Fruit fly (Drosophila melanogaster) whole organism, embryonic: Measurements from ENCODE around the gene Jupiter.

Experiments
- Antp ChIP-seq: fragments of 200-800 bp; sonication (Bioruptor generic); optimal IDR thresholded peaks from 3 replicates; lab custom pipeline; 2016; ENCODE audit warnings: missing biosample characterization, missing genetic modification characterization
- Awh ChIP-seq: fragments of 200-800 bp; sonication (Bioruptor generic); IDR thresholded peaks from 2 replicates; pipeline ENCODE4, ENCODE4 v1.3.6; 2022; ENCODE audit warnings: missing biosample characterization, missing genetic modification characterization
- B-H2 ChIP-seq: fragments of 200-800 bp; sonication (Bioruptor generic); optimal IDR thresholded peaks from 2 replicates; lab custom pipeline; 2018; ENCODE audit warnings: missing biosample characterization, mild to moderate bottlenecking, missing genetic modification characterization
- Bgb ChIP-seq: fragments of 200-800 bp; sonication (Bioruptor generic); IDR thresholded peaks from 2 replicates; pipeline ENCODE4 v1.3.6; 2022; ENCODE audit warnings: missing biosample characterization, missing genetic modification characterization; ENCODE audit not compliant: partially characterized antibody
- CG10267 ChIP-seq: fragments of 200-800 bp; sonication (Bioruptor generic); optimal IDR thresholded peaks from 2 replicates; lab custom pipeline; 2018; ENCODE audit warnings: missing biosample characterization, mild to moderate bottlenecking, missing genetic modification characterization, moderate library complexity
- CG10959 ChIP-seq: fragments of 200-800 bp; sonication (Bioruptor generic); IDR thresholded peaks from 2 replicates; pipeline ENCODE4 v1.3.6; 2022; ENCODE audit warnings: missing biosample characterization, missing genetic modification characterization
- CG12071 ChIP-seq: fragments of 200-800 bp; sonication (Bioruptor generic); optimal IDR thresholded peaks from 3 replicates; lab custom pipeline; 2018; ENCODE audit warnings: missing biosample characterization, mild to moderate bottlenecking, missing genetic modification characterization
- CG12659 ChIP-seq: fragments of 200-800 bp; sonication (Bioruptor generic); optimal IDR thresholded peaks from 3 replicates; lab custom pipeline; 2017; ENCODE audit warnings: mild to moderate bottlenecking, missing biosample characterization, missing genetic modification reagents, missing genetic modification characterization
- CG17359 ChIP-seq: fragments of 200-800 bp; sonication (Bioruptor generic); optimal IDR thresholded peaks from 3 replicates; lab custom pipeline; 2018; ENCODE audit warnings: missing biosample characterization, mild to moderate bottlenecking, missing genetic modification characterization, moderate library complexity
- CG17361 ChIP-seq: fragments of 200-800 bp; sonication (Bioruptor generic); IDR thresholded peaks from 3 replicates; pipeline ENCODE4 v1.3.6; 2022; ENCODE audit warnings: missing biosample characterization, missing genetic modification characterization
- CG4282 ChIP-seq: fragments of 200-800 bp; sonication (Bioruptor generic); optimal IDR thresholded peaks from 2 replicates; lab custom pipeline; 2016; ENCODE audit warnings: missing biosample characterization, missing genetic modification characterization
- CG6654 ChIP-seq: fragments of 200-800 bp; sonication (Bioruptor generic); optimal IDR thresholded peaks from 2 replicates; lab custom pipeline; 2017; ENCODE audit warnings: missing biosample characterization, mild to moderate bottlenecking, missing genetic modification characterization
- CG6689 ChIP-seq: fragments of 200-800 bp; sonication (Bioruptor generic); IDR thresholded peaks from 2 replicates; pipeline ENCODE4 v1.3.6; 2022; ENCODE audit warnings: missing biosample characterization, missing genetic modification characterization
- CG7271 ChIP-seq: fragments of 200-800 bp; sonication (Bioruptor generic); optimal IDR thresholded peaks from 2 replicates; lab custom pipeline; 2018; ENCODE audit warnings: missing biosample characterization, mild to moderate bottlenecking, missing genetic modification characterization, moderate library complexity
- CG7556 ChIP-seq: fragments of 200-800 bp; sonication (Bioruptor generic); optimal IDR thresholded peaks from 2 replicates; lab custom pipeline; 2017; ENCODE audit warnings: missing biosample characterization, mild to moderate bottlenecking, missing genetic modification characterization
- CG7928 ChIP-seq: fragments of 200-800 bp; sonication (Bioruptor generic); optimal IDR thresholded peaks from 2 replicates; lab custom pipeline; 2017; ENCODE audit warnings: missing biosample characterization, mild to moderate bottlenecking, missing genetic modification characterization
- CG9215 ChIP-seq: fragments of 200-800 bp; sonication (Bioruptor generic); IDR thresholded peaks from 2 replicates; pipeline ENCODE4 v1.3.6; 2022; ENCODE audit warnings: missing biosample characterization, missing genetic modification characterization
- CG9437 ChIP-seq: fragments of 200-800 bp; sonication (Bioruptor generic); optimal IDR thresholded peaks from 2 replicates; lab custom pipeline; 2018; ENCODE audit warnings: missing biosample characterization, mild to moderate bottlenecking, missing genetic modification characterization
- CG9797 ChIP-seq: fragments of 200-800 bp; sonication (Bioruptor generic); optimal IDR thresholded peaks from 3 replicates; lab custom pipeline; 2018; ENCODE audit warnings: missing biosample characterization, mild to moderate bottlenecking, missing genetic modification characterization
- Deaf1 ChIP-seq: fragments of 200-800 bp; optimal IDR thresholded peaks from 3 replicates; lab custom pipeline; 2019; ENCODE audit warnings: missing biosample characterization, mild to moderate bottlenecking, missing genetic modification characterization, moderate library complexity
- Doc3 ChIP-seq: fragments of 200-800 bp; sonication (Bioruptor generic); IDR thresholded peaks from 3 replicates; pipeline ENCODE4 v1.3.6; 2022; ENCODE audit warnings: missing biosample characterization, missing genetic modification characterization; ENCODE audit not compliant: partially characterized antibody
- Elba2 ChIP-seq: fragments of 200-800 bp; sonication (Bioruptor generic); optimal IDR thresholded peaks from 3 replicates; lab custom pipeline; 2016; ENCODE audit warnings: missing biosample characterization, missing genetic modification characterization
- Ets65A ChIP-seq: fragments of 200-800 bp; sonication (Bioruptor generic); peaks from one replicate; lab custom pipeline; 2016; ENCODE audit warnings: missing biosample characterization, missing genetic modification characterization
- Hmx ChIP-seq: fragments of 200-800 bp; sonication (Bioruptor generic); optimal IDR thresholded peaks from 2 replicates; lab custom pipeline; 2016; ENCODE audit warnings: missing biosample characterization, missing genetic modification characterization
- Hr51 ChIP-seq, 2 experiments: fragments of 200-800 bp; sonication (Bioruptor generic); optimal IDR thresholded peaks; 2 replicates in 1 of 2; 3 replicates in 1 of 2; lab custom pipeline; 2016 to 2018; ENCODE audit warnings: missing biosample characterization in 2 of 2, missing genetic modification characterization in 2 of 2, mild to moderate bottlenecking in 1 of 2, moderate library complexity in 1 of 2
- Mrtf ChIP-seq: fragments of 200-800 bp; sonication (Bioruptor generic); IDR thresholded peaks from 3 replicates; pipeline ENCODE4 v1.3.6; 2022; ENCODE audit warnings: missing biosample characterization, missing genetic modification characterization
- Nf-YB ChIP-seq: fragments of 200-800 bp; sonication (Bioruptor generic); optimal IDR thresholded peaks from 3 replicates; lab custom pipeline; 2019; ENCODE audit warnings: missing biosample characterization, mild to moderate bottlenecking, missing genetic modification characterization, moderate library complexity
- Ravus ChIP-seq: fragments of 200-800 bp; sonication (Bioruptor generic); IDR thresholded peaks from 2 replicates; pipeline ENCODE4 v1.3.6; 2022; ENCODE audit warnings: missing biosample characterization, missing genetic modification characterization
- Trl ChIP-seq, 3 experiments: fragments of >200 bp in 2 of 3; fragments of 200-800 bp in 1 of 3; sonication (Bioruptor generic) in 1 of 3; optimal IDR thresholded peaks; 2 replicates in 1 of 3; 3 replicates in 2 of 3; lab custom pipeline; 2016 to 2017; ENCODE audit warnings: missing biosample characterization in 1 of 3, missing genetic modification characterization in 1 of 3
- Vsx1 ChIP-seq: fragments of 200-800 bp; sonication (Bioruptor generic); optimal IDR thresholded peaks from 2 replicates; lab custom pipeline; 2017; ENCODE audit warnings: missing biosample characterization, mild to moderate bottlenecking, missing genetic modification characterization, missing genetic modification reagents
- YL-1 ChIP-seq: fragments of 200-800 bp; sonication (Bioruptor generic); optimal IDR thresholded peaks from 3 replicates; lab custom pipeline; 2017; ENCODE audit warnings: missing biosample characterization, mild to moderate bottlenecking, missing genetic modification characterization
- ap ChIP-seq: fragments of 200-800 bp; sonication (Bioruptor generic); IDR thresholded peaks from 2 replicates; pipeline ENCODE4 v1.3.6; 2022; ENCODE audit warnings: missing biosample characterization, missing genetic modification characterization
- ara ChIP-seq: fragments of 200-800 bp; sonication (Bioruptor generic); IDR thresholded peaks from 2 replicates; pipeline ENCODE4 v1.3.6; 2022; ENCODE audit warnings: missing biosample characterization, missing genetic modification characterization
- cas ChIP-seq: fragments of 200-800 bp; sonication (Bioruptor generic); IDR thresholded peaks from 2 replicates; pipeline ENCODE4 v1.3.6; 2022; ENCODE audit warnings: missing biosample characterization, missing genetic modification characterization
- chm ChIP-seq: fragments of 200-800 bp; sonication (Bioruptor generic); IDR thresholded peaks from 2 replicates; pipeline ENCODE4 v1.3.6; 2022; ENCODE audit warnings: missing biosample characterization, missing genetic modification characterization
- dysf ChIP-seq: fragments of 200-800 bp; sonication (Bioruptor generic); IDR thresholded peaks from 3 replicates; pipeline ENCODE4 v1.3.6; 2022; ENCODE audit warnings: missing biosample characterization, missing genetic modification characterization
- fd64A ChIP-seq: fragments of 200-800 bp; sonication (Bioruptor generic); optimal IDR thresholded peaks from 3 replicates; lab custom pipeline; 2018; ENCODE audit warnings: missing biosample characterization, mild to moderate bottlenecking, missing genetic modification characterization
- gsb-n ChIP-seq: fragments of 200-800 bp; sonication (Bioruptor generic); optimal IDR thresholded peaks from 3 replicates; lab custom pipeline; 2018; ENCODE audit warnings: missing biosample characterization, mild to moderate bottlenecking, missing genetic modification characterization
- inv ChIP-seq: fragments of 200-800 bp; sonication (Bioruptor generic); IDR thresholded peaks from 2 replicates; pipeline ENCODE4 v1.3.6; 2022; ENCODE audit warnings: missing biosample characterization, missing genetic modification characterization; ENCODE audit not compliant: partially characterized antibody
- lbe ChIP-seq: fragments of 200-800 bp; sonication (Bioruptor generic); optimal IDR thresholded peaks from 2 replicates; lab custom pipeline; 2016; ENCODE audit warnings: missing biosample characterization, mild to moderate bottlenecking, missing genetic modification characterization
- lilli ChIP-seq: fragments of 200-800 bp; sonication (Bioruptor generic); optimal IDR thresholded peaks from 3 replicates; lab custom pipeline; 2016; ENCODE audit warnings: missing biosample characterization, missing genetic modification characterization
- mam ChIP-seq: fragments of 200-800 bp; sonication (Bioruptor generic); optimal IDR thresholded peaks from 3 replicates; lab custom pipeline; 2016; ENCODE audit warnings: missing biosample characterization, missing genetic modification characterization
- nerfin-1 ChIP-seq: fragments of 200-800 bp; sonication (Bioruptor generic); optimal IDR thresholded peaks from 3 replicates; lab custom pipeline; 2019; ENCODE audit warnings: missing biosample characterization, mild to moderate bottlenecking, missing genetic modification characterization, moderate library complexity
- pho ChIP-seq: fragments of 200-800 bp; sonication (Bioruptor generic); optimal IDR thresholded peaks from 2 replicates; lab custom pipeline; 2016; ENCODE audit warnings: missing biosample characterization, missing genetic modification characterization
- pros ChIP-seq: fragments of 200-800 bp; sonication (Bioruptor generic); optimal IDR thresholded peaks from 3 replicates; lab custom pipeline; 2019; ENCODE audit warnings: missing biosample characterization, mild to moderate bottlenecking, missing genetic modification characterization, moderate library complexity
- ranshi ChIP-seq: fragments of 200-800 bp; sonication (Bioruptor generic); IDR thresholded peaks from 2 replicates; pipeline ENCODE4 v1.3.6; 2022; ENCODE audit warnings: missing biosample characterization, missing genetic modification characterization
- row ChIP-seq: fragments of 200-800 bp; sonication (Bioruptor generic); IDR thresholded peaks from 3 replicates; pipeline ENCODE4 v1.3.6; 2022; ENCODE audit warnings: missing biosample characterization, missing genetic modification characterization
- sens-2 ChIP-seq: fragments of 200-800 bp; sonication (Bioruptor generic); IDR thresholded peaks from 2 replicates; pipeline ENCODE4 v1.3.6; 2022; ENCODE audit warnings: missing biosample characterization, missing genetic modification characterization
- wek ChIP-seq: fragments of 200-800 bp; sonication (Bioruptor generic); optimal IDR thresholded peaks from 3 replicates; lab custom pipeline; 2018; ENCODE audit warnings: missing biosample characterization, mild to moderate bottlenecking, missing genetic modification characterization, moderate library complexity
- z ChIP-seq: fragments of 200-800 bp; sonication (Bioruptor generic); IDR thresholded peaks from 3 replicates; pipeline ENCODE4 v1.3.6; 2022; ENCODE audit warnings: missing biosample characterization, missing genetic modification characterization

Gene Jupiter

DNA sequence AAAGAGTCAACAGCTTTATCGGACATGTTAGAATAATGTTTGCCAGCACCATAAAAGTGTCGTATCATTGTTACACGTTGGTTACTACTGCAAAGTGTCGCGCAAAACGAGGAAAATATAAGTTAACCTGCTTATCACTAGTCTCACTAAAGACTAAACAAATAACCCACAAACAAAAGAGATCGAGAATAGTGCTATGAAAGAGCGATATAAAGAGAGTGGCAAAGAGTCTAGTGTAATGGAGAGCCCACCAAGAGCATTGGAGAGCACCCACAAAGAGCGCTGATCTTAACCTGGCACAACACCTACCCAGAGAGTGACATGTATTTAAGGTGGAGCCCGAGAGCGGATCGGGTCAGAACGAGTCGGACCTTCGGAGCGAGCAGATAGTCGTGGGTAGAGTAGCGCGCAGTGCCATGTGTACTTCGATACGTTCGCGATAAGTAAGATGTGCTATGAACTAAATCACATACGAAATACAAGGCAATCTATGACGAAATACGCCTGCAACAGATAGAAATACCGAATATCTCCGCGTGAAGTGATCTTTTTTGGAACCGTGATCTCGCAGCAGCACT, 50.7 kb downstream of the Jupiter start, which contains the start of gene Mrp4 (continued):
- TF ChIP-seq chm (GFP tag; lab: Robert Waterston, UW) (peak; percentile 88), CG12659 (GFP tag; lab: Kevin White, UChicago) (no peak), Ets65A (no peak), Hr51 (GFP tag; optimal IDR thresholded peaks at IDR 0.05; lab: Kevin White, UChicago) (peak; percentile 24 to 33), inv (GFP tag; lab: Robert Waterston, UW) (no peak), lilli (GFP tag; lab: Kevin White, UChicago) (peak; percentile 39), CG7271 (no peak), row (no peak; the same call in 2 of the 3 replicates), lbe (peak; percentile 79), CG6654 (GFP tag; lab: Kevin White, UChicago) (no peak), CG9797 (GFP tag; lab: Kevin White, UChicago) (no peak), Nf-YB (no peak), Antp (no peak), Hmx (GFP tag; lab: Kevin White, UChicago) (no peak), z (peak; percentile 57; the same call in 2 of the 3 replicates), CG9215 (GFP tag; lab: Robert Waterston, UW) (no peak; the same call in 1 of the 2 replicates), fd64A (GFP tag; lab: Kevin White, UChicago) (no peak), CG12071 (GFP tag; lab: Kevin White, UChicago) (peak; percentile 76), dysf (GFP tag; lab: Robert Waterston, UW) (no peak; the same call in 2 of the 3 replicates), cas (GFP tag; lab: Robert Waterston, UW) (no peak), ara (GFP tag; lab: Robert Waterston, UW) (no peak), nerfin-1 (tag; lab: Kevin White, UChicago) (no peak), Bgb (GFP tag; lab: Robert Waterston, UW) (peak; percentile 74), wek (GFP tag; lab: Kevin White, UChicago) (peak; percentile 82), CG4282 (no peak), Doc3 (GFP tag; lab: Robert Waterston, UW) (peak; percentile 55; the same call in 1 of the 3 replicates), CG9437 (GFP tag; lab: Kevin White, UChicago) (peak; percentile 31), CG17359 (tag; lab: Kevin White, UChicago) (peak; percentile 16), Elba2 (GFP tag; lab: Kevin White, UChicago) (no peak), sens-2 (GFP tag; lab: Robert Waterston, UW) (peak; percentile 6; the same call in 1 of the 2 replicates), CG17361 (GFP tag; lab: Robert Waterston, UW) (no peak), pros (GFP tag; lab: Kevin White, UChicago) (peak; percentile 7), Vsx1 (GFP tag; lab: Kevin White, UChicago) (no peak), CG7556 (GFP tag; lab: Kevin White, UChicago) (peak; percentile 34), CG6689 (GFP tag; lab: Robert Waterston, UW) (peak; percentile 43; the same call in 1 of the 2 replicates), Mrtf (no peak), ranshi (GFP tag; lab: Robert Waterston, UW) (peak; percentile 52; the same call in 1 of the 2 replicates), Awh (GFP tag; lab: Robert Waterston, UW) (peak; percentile 32; the same call in 1 of the 2 replicates), pho (GFP tag; lab: Kevin White, UChicago) (no peak), Trl (optimal IDR thresholded peaks at IDR 0.05; lab: Kevin White, UChicago) (peak; percentile 99 to 100), Trl (GFP tag; optimal IDR thresholded peaks at IDR 0.05; lab: Kevin White, UChicago) (peak; percentile 54), CG10267 (no peak), CG10959 (GFP tag; lab: Robert Waterston, UW) (no peak), Deaf1 (peak; percentile 85), B-H2 (GFP tag; lab: Kevin White, UChicago) (peak; percentile 52), mam (GFP tag; lab: Kevin White, UChicago) (peak; percentile 7), Ravus (GFP tag; lab: Robert Waterston, UW) (no peak), gsb-n (tag; lab: Kevin White, UChicago) (peak; percentile 22), CG7928 (GFP tag; lab: Kevin White, UChicago) (no peak), YL-1 (GFP tag; lab: Kevin White, UChicago) (no peak), ap (GFP tag; lab: Robert Waterston, UW) (no peak)
